Worm (Caenorhabditis elegans): Measurements from ENCODE around the gene evl-14.

DNA sequence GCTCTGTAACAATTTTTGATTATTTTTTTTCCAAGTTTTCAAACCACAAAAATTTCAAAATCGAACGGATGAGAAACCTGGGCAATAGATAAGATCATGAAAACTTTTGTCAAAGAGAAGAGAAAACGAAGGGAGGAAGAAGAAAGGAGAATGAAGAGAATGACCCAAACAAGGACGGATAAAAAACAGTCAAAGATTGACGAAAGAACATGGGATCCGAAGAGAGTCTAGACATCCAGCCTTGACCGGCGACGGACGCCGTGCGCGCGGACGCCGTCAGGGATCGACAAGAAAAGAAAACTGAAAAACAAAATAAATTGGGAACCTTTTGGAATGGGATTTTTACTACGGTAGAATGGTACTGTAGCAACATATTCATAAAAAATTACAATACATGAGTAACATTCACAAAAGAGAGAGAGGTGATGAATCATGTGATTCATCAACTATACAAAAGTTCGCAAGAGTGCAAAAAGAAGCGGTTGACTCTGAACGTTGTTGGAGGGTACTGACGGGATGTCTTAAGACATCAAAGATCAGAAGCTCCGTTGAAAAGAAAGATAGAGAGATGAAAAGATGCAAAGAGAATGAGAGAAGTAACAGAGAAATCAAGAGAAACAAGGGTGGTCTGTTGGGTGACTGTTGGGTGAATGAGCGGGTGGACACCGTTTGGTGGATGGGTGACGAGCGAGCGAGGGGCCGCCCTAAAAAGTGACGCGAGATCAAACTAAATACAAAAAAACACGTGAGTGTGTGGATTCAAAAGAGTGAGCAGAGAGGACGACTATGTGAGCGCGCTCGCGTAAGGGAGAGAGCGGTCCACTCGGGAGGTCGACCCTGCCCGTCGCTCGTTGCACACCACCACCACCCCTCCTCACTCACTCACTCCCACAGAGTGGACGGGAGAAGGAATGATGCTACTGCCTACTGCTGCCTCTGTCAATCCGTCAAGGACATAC lies 32.4 kb downstream of the evl-14 start, which contains the start of gene sup-26:
- TF ChIP-seq elt-3 (tag; optimal IDR thresholded peaks at IDR 0.05) (no peak), egl-27 (tag; optimal IDR thresholded peaks at IDR 0.05) (no peak), blmp-1 (tag; optimal IDR thresholded peaks at IDR 0.05; ENCODE audit: insufficient read depth) (no peak), ama-1 (optimal IDR thresholded peaks at IDR 0.05) (no peak), unc-62 (GFP tag; optimal IDR thresholded peaks at IDR 0.05) (no peak), skn-1 (tag; optimal IDR thresholded peaks at IDR 0.05) (no peak), nhr-129 (tag; optimal IDR thresholded peaks at IDR 0.05) (peak; percentile 62), fos-1 (tag; optimal IDR thresholded peaks at IDR 0.05) (peak; percentile 17), lin-39 (tag; optimal IDR thresholded peaks at IDR 0.05) (no peak), zag-1 (tag; optimal IDR thresholded peaks at IDR 0.05) (no peak), ceh-82 (tag; optimal IDR thresholded peaks at IDR 0.05) (no peak), R02D3.7 (tag; optimal IDR thresholded peaks at IDR 0.05) (no peak)

Measured in whole organism, L2 larva.